Worm (Caenorhabditis elegans): ENCODE measurements around the gene Y38F1A.2.

The Y38F1A.2 gene

DNA sequence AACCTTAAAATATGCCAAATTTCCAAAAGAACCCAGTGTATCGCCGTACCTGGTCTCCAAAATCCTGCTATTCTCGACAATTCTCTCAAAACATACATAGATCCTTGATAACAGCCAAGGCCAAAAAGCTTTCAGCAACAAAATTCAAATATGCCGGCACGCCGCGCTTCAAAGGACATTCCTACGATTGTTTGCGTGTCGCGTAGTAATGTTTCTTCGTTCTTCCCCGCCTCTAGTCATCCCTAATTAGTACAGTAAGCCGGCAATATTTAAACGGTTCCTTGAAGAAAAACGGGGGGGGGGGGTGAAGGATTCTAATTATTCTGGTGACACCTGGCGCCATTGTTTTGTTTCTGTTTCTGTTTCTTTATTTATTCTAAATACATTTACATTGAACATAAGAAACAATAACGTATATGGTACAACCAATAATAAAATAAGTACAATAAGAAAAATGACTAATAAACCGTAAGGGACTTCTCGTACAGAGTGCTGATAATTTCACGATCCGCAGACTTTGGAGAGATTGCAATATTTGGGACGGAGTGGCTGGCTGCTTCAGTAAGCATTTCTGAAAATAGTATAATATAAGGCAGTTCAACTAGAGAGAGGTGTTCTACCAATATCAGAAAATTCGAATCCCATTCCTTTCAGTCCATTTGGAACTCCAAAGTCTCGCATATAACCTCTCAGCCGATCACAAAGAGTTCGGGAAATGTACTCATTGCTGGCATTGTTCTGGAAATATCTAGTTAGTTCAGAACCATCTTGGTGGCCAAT is 39.4 kb downstream of the Y38F1A.2 start (continued):
- TF ChIP-seq R02D3.7 (tag; optimal IDR thresholded peaks at IDR 0.05) (no peak), F37D6.2 (tag; optimal IDR thresholded peaks at IDR 0.05) (no peak), ceh-82 (tag; optimal IDR thresholded peaks at IDR 0.05) (no peak), nhr-102 (tag; optimal IDR thresholded peaks at IDR 0.05) (peak; percentile 65), ctbp-1 (GFP tag; IDR thresholded peaks at IDR 0.05) (no peak), lin-13 (GFP tag; optimal IDR thresholded peaks at IDR 0.05) (peak; percentile 40), sdz-12 (GFP tag; optimal IDR thresholded peaks at IDR 0.05) (no peak), lin-1 (GFP tag; IDR thresholded peaks at IDR 0.05) (0 out of 2 replicates have a peak, but pooled peaks have one; percentile 7), skn-1 (tag; optimal IDR thresholded peaks at IDR 0.05) (no peak), duxl-1 (tag; optimal IDR thresholded peaks at IDR 0.05; ENCODE audit: poor library complexity) (peak; percentile 63), nhr-6 (tag; optimal IDR thresholded peaks at IDR 0.05) (no peak), lim-7 (GFP tag; IDR thresholded peaks at IDR 0.05) (peak; percentile 67), mdl-1 (tag; optimal IDR thresholded peaks at IDR 0.05) (no peak), F49E8.2 (tag; optimal IDR thresholded peaks at IDR 0.05; ENCODE audit: borderline replicate concordance) (no peak), dve-1 (tag; optimal IDR thresholded peaks at IDR 0.05; ENCODE audit: insufficient read depth) (peak; percentile 65), zfp-3 (GFP tag; conservative IDR thresholded peaks at IDR 0.05) (peak; percentile 88), set-16 (GFP tag; IDR thresholded peaks at IDR 0.05) (no peak), F10B5.3 (tag; optimal IDR thresholded peaks at IDR 0.05) (no peak), jun-1 (tag; optimal IDR thresholded peaks at IDR 0.05) (no peak), gei-8 (GFP tag; optimal IDR thresholded peaks at IDR 0.05) (no peak), unc-130 (GFP tag; optimal IDR thresholded peaks at IDR 0.05) (no peak), lir-3 (tag; optimal IDR thresholded peaks at IDR 0.05) (no peak), mdt-29 (GFP tag; IDR thresholded peaks at IDR 0.05) (peak; percentile 64), ceh-28 (tag; optimal IDR thresholded peaks at IDR 0.05) (no peak), ces-1 (GFP tag; optimal IDR thresholded peaks at IDR 0.05) (no peak), mxl-3 (GFP tag; optimal IDR thresholded peaks at IDR 0.05) (no peak), hmg-1.1 (GFP tag; IDR thresholded peaks at IDR 0.05) (peak; percentile 30; the same call in 1 of the 2 replicates), fkh-10 (GFP tag; optimal IDR thresholded peaks at IDR 0.05) (no peak), daf-16 (GFP tag; optimal IDR thresholded peaks at IDR 0.05) (peak in 1 of 2 experiments; percentile 15), daf-16 (tag; optimal IDR thresholded peaks at IDR 0.05) (peak; percentile 34), T20F7.1 (GFP tag; optimal IDR thresholded peaks at IDR 0.05) (no peak), nhr-11 (tag; optimal IDR thresholded peaks at IDR 0.05) (no peak), nhr-111 (GFP tag; optimal IDR thresholded peaks at IDR 0.05) (peak; percentile 18), zfp-2 (tag; optimal IDR thresholded peaks at IDR 0.05) (no peak), ztf-7 (tag; optimal IDR thresholded peaks at IDR 0.05) (no peak), lsy-2 (tag; optimal IDR thresholded peaks at IDR 0.05) (no peak)

- 0 out of 2 replicates have a peak, but pooled peaks have one; percentile 30 for TF ChIP-seq mxl-2 (GFP tag; conservative IDR thresholded peaks at IDR 0.05)
- TF ChIP-seq D1046.2 (GFP tag; IDR thresholded peaks at IDR 0.05) = 0 out of 2 replicates have a peak, but pooled peaks have one; percentile 9
- TF ChIP-seq duxl-1 (tag; optimal IDR thresholded peaks at IDR 0.05; ENCODE audit: poor library complexity) = no peak
- peak; percentile 89 for TF ChIP-seq aha-1 (tag)
- TF ChIP-seq ctbp-1 (GFP tag; IDR thresholded peaks at IDR 0.05) = no peak
- TF ChIP-seq lsy-2 (tag; optimal IDR thresholded peaks at IDR 0.05) = no peak
Observed at ce11 chrII:12995322-12995721, 40.6 kb downstream of the Y38F1A.2 start.
